Worm (Caenorhabditis elegans) whole organism, early embryonic: ENCODE results near the gene citk-1.

Experiments used
- B0310.2 ChIP-seq: sonication (generic microtip); optimal IDR thresholded peaks from 2 replicates; lab custom pipeline; 2016; ENCODE audit warnings: mild to moderate bottlenecking, missing genetic modification characterization, missing compliant biosample characterization
- F13C5.2 ChIP-seq: sonication (generic microtip); optimal IDR thresholded peaks from 2 replicates; lab custom pipeline; 2017; ENCODE audit warnings: mild to moderate bottlenecking, missing genetic modification characterization, inconsistent platforms, missing compliant biosample characterization
- aly-1 ChIP-seq: sonication (generic microtip); optimal IDR thresholded peaks from 2 replicates; lab custom pipeline; 2016; ENCODE audit warnings: missing genetic modification characterization, missing compliant biosample characterization
- ama-1 ChIP-seq: fragments of 150-350 bp; optimal IDR thresholded peaks from 2 replicates; lab custom pipeline; 2014
- ceh-36 ChIP-seq: sonication (generic microtip); optimal IDR thresholded peaks from 2 replicates; lab custom pipeline; 2016; ENCODE audit warnings: missing genetic modification characterization, inconsistent platforms, missing compliant biosample characterization
- ets-7 ChIP-seq: sonication (generic microtip); optimal IDR thresholded peaks from 2 replicates; lab custom pipeline; 2016; ENCODE audit warnings: missing genotype, missing genetic modification characterization, missing compliant biosample characterization
- flt-1 ChIP-seq: fragments of 200-800 bp; sonication (Bioruptor generic); IDR thresholded peaks from 2 replicates; pipeline ENCODE4 v1.3.6; 2022; ENCODE audit warnings: missing genetic modification characterization, missing compliant biosample characterization
- hmbx-1 ChIP-seq: sonication (generic microtip); optimal IDR thresholded peaks from 2 replicates; lab custom pipeline; 2016; ENCODE audit warnings: mild to moderate bottlenecking, missing genetic modification characterization, missing compliant biosample characterization
- pes-1 ChIP-seq: fragments of 200-800 bp; sonication (Bioruptor generic); IDR thresholded peaks from 2 replicates; pipeline ENCODE4 v1.3.6; 2022; ENCODE audit warnings: missing genetic modification reagents, missing genetic modification characterization, missing compliant biosample characterization
- scrt-1 ChIP-seq: fragments of 200-800 bp; sonication (Bioruptor generic); IDR thresholded peaks from 2 replicates; pipeline ENCODE4 v1.3.6; 2022; ENCODE audit warnings: missing genetic modification characterization, missing compliant biosample characterization
- sea-1 ChIP-seq: fragments of 200-800 bp; sonication (Bioruptor generic); conservative IDR thresholded peaks from 2 replicates; pipeline ENCODE4 v1.3.6; 2022; ENCODE audit warnings: missing genetic modification characterization, missing compliant biosample characterization
- tbx-11 ChIP-seq: fragments of 200-800 bp; sonication (Bioruptor generic); IDR thresholded peaks from 2 replicates; pipeline ENCODE4 v1.3.6; 2022; ENCODE audit warnings: missing genetic modification characterization, missing compliant biosample characterization
- tra-4 ChIP-seq: sonication (generic microtip); optimal IDR thresholded peaks from 2 replicates; lab custom pipeline; 2017; ENCODE audit warnings: missing genetic modification characterization, missing compliant biosample characterization

DNA sequence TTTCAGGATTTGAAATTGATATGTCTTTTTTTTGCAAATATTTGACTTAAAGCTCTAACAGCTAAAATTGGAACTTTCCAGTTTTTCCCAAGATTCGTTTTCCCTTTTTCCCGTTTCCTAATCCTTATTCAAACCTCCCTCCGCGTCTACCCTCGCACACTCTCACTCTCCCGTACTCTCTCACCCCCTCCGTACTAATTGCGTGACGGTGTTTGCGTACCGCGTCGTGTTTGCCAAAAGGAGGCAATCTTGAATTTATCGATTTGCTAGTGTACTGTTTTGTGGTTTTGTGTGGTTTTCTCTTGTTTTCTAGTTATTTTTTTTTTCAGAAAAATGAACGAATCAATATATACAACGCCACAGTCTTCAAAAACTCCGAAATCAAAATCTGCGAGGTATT is at the start of gene citk-1:
- TF ChIP-seq tbx-11 (GFP tag; lab: Robert Waterston, UW) (no peak), B0310.2 (tag; lab: Kevin White, UChicago) (no peak), hmbx-1 (no peak), ceh-36 (peak; percentile 29), ama-1 (lab: Kevin White, UChicago) (no peak), scrt-1 (GFP tag; lab: Robert Waterston, UW) (no peak), sea-1 (GFP tag; lab: Robert Waterston, UW) (no peak), F13C5.2 (tag; lab: Kevin White, UChicago) (peak; percentile 63), flt-1 (GFP tag; lab: Robert Waterston, UW) (no peak), aly-1 (no peak), pes-1 (GFP tag; lab: Robert Waterston, UW) (no peak), tra-4 (no peak), ets-7 (tag; lab: Kevin White, UChicago) (no peak)
